Fruit fly (Drosophila melanogaster) whole organism, embryonic: ENCODE measurements around the gene Chchd3.
A peak's percentile ranks its signal among the peaks of the same experiment; 100 is the strongest.

ENCODE experiments used
- Bdp1 ChIP-seq: fragments of 200-800 bp; sonication (Bioruptor generic); optimal IDR thresholded peaks from 3 replicates; lab custom pipeline; 2016; ENCODE audit warnings: missing biosample characterization, missing genetic modification characterization
- Bgb ChIP-seq: fragments of 200-800 bp; sonication (Bioruptor generic); IDR thresholded peaks from 2 replicates; pipeline ENCODE4 v1.3.6; 2022; ENCODE audit warnings: missing biosample characterization, missing genetic modification characterization; ENCODE audit not compliant: partially characterized antibody
- Blimp-1 ChIP-seq: fragments of 200-800 bp; sonication (Bioruptor generic); optimal IDR thresholded peaks from 3 replicates; lab custom pipeline; 2018; ENCODE audit warnings: missing biosample characterization, missing genetic modification characterization, mild to moderate bottlenecking, moderate library complexity, missing genetic modification reagents
- C15 ChIP-seq: fragments of 200-800 bp; sonication (Bioruptor generic); IDR thresholded peaks from 3 replicates; pipeline ENCODE4 v1.3.6; 2022; ENCODE audit warnings: missing biosample characterization, missing genetic modification characterization
- CG10565 ChIP-seq: fragments of 200-800 bp; sonication (Bioruptor generic); optimal IDR thresholded peaks from 3 replicates; lab custom pipeline; 2016; ENCODE audit warnings: missing biosample characterization, mild to moderate bottlenecking, missing genetic modification characterization
- CG11085 ChIP-seq: fragments of 200-800 bp; sonication (Bioruptor generic); IDR thresholded peaks from 2 replicates; pipeline ENCODE4 v1.3.6; 2022; ENCODE audit warnings: missing biosample characterization, missing genetic modification characterization
- CG12071 ChIP-seq: fragments of 200-800 bp; sonication (Bioruptor generic); optimal IDR thresholded peaks from 3 replicates; lab custom pipeline; 2018; ENCODE audit warnings: missing biosample characterization, mild to moderate bottlenecking, missing genetic modification characterization
- CG12155 ChIP-seq: fragments of 200-800 bp; sonication (Bioruptor generic); optimal IDR thresholded peaks from 3 replicates; lab custom pipeline; 2016; ENCODE audit warnings: missing biosample characterization, missing genetic modification characterization
- CG12299 ChIP-seq: fragments of 200-800 bp; sonication (Bioruptor generic); optimal IDR thresholded peaks from 2 replicates; lab custom pipeline; 2018; ENCODE audit warnings: missing biosample characterization, mild to moderate bottlenecking, missing genetic modification characterization
- CG13424 ChIP-seq: fragments of 200-800 bp; sonication (Bioruptor generic); optimal IDR thresholded peaks from 2 replicates; lab custom pipeline; 2019; ENCODE audit warnings: missing biosample characterization, mild to moderate bottlenecking, missing genetic modification characterization, moderate library complexity
- CG14667 ChIP-seq: fragments of 200-800 bp; sonication (Bioruptor generic); IDR thresholded peaks from 2 replicates; pipeline ENCODE4 v1.3.6; 2022; ENCODE audit warnings: missing biosample characterization, missing genetic modification characterization
- CG14710 ChIP-seq: fragments of 200-800 bp; sonication (Bioruptor generic); optimal IDR thresholded peaks from 3 replicates; lab custom pipeline; 2019; ENCODE audit warnings: missing biosample characterization, mild to moderate bottlenecking, missing genetic modification characterization, moderate library complexity
- CG15073 ChIP-seq: fragments of 200-800 bp; sonication (Bioruptor generic); optimal IDR thresholded peaks from 2 replicates; lab custom pipeline; 2016; ENCODE audit warnings: missing biosample characterization, missing genetic modification characterization
- CG15601 ChIP-seq: fragments of 200-800 bp; sonication (Bioruptor generic); optimal IDR thresholded peaks from 3 replicates; lab custom pipeline; 2019; ENCODE audit warnings: missing biosample characterization, mild to moderate bottlenecking, missing genetic modification characterization, moderate library complexity
- CG1792 ChIP-seq: fragments of 200-800 bp; sonication (Bioruptor generic); optimal IDR thresholded peaks from 2 replicates; lab custom pipeline; 2016; ENCODE audit warnings: missing biosample characterization, missing genetic modification characterization
- CG18764 ChIP-seq: fragments of 200-800 bp; sonication (Bioruptor generic); optimal IDR thresholded peaks from 3 replicates; lab custom pipeline; 2016; ENCODE audit warnings: missing biosample characterization, missing genetic modification characterization
- CG33213 ChIP-seq: fragments of 200-800 bp; sonication (Bioruptor generic); optimal IDR thresholded peaks from 3 replicates; lab custom pipeline; 2016; ENCODE audit warnings: missing biosample characterization, missing genetic modification characterization
- CG33557 ChIP-seq: fragments of 200-800 bp; sonication (Bioruptor generic); optimal IDR thresholded peaks from 2 replicates; lab custom pipeline; 2019; ENCODE audit warnings: missing biosample characterization, mild to moderate bottlenecking, missing genetic modification characterization, moderate library complexity
- CG3847 ChIP-seq: fragments of 200-800 bp; sonication (Bioruptor generic); IDR thresholded peaks from 2 replicates; pipeline ENCODE4 v1.3.6; 2022; ENCODE audit warnings: missing biosample characterization, missing genetic modification characterization
- CG43689 ChIP-seq: fragments of 200-800 bp; sonication (Bioruptor generic); IDR thresholded peaks from 2 replicates; pipeline ENCODE4 v1.3.6; 2022; ENCODE audit warnings: missing biosample characterization, missing genetic modification characterization
- CG4424 ChIP-seq: fragments of 200-800 bp; sonication (Bioruptor generic); optimal IDR thresholded peaks from 3 replicates; lab custom pipeline; 2016; ENCODE audit warnings: missing biosample characterization, missing genetic modification characterization
- CG4820 ChIP-seq: fragments of 200-800 bp; sonication (Bioruptor generic); optimal IDR thresholded peaks from 3 replicates; lab custom pipeline; 2016; ENCODE audit warnings: missing biosample characterization, missing genetic modification characterization
- CG6813 ChIP-seq: fragments of 200-800 bp; sonication (Bioruptor generic); optimal IDR thresholded peaks from 2 replicates; lab custom pipeline; 2017; ENCODE audit warnings: missing biosample characterization, missing genetic modification characterization, mild to moderate bottlenecking, moderate library complexity, missing genetic modification reagents
- CG7745 ChIP-seq: fragments of 200-800 bp; sonication (Bioruptor generic); optimal IDR thresholded peaks from 2 replicates; lab custom pipeline; 2018; ENCODE audit warnings: missing biosample characterization, mild to moderate bottlenecking, missing genetic modification characterization, moderate library complexity
- CG9215 ChIP-seq: fragments of 200-800 bp; sonication (Bioruptor generic); IDR thresholded peaks from 2 replicates; pipeline ENCODE4 v1.3.6; 2022; ENCODE audit warnings: missing biosample characterization, missing genetic modification characterization
- CG9932 ChIP-seq: fragments of 200-800 bp; sonication (Bioruptor generic); IDR thresholded peaks from 2 replicates; pipeline ENCODE4 v1.3.6; 2022; ENCODE audit warnings: missing biosample characterization, missing genetic modification characterization
- HmgD ChIP-seq: fragments of 200-800 bp; sonication (Bioruptor generic); optimal IDR thresholded peaks from 3 replicates; lab custom pipeline; 2016; ENCODE audit warnings: missing biosample characterization, missing genetic modification characterization
- Hsf ChIP-seq: fragments of 200-800 bp; sonication (Bioruptor generic); optimal IDR thresholded peaks from 3 replicates; lab custom pipeline; 2016; ENCODE audit warnings: missing biosample characterization, missing genetic modification characterization
- Pdp1 ChIP-seq, 2 experiments: fragments of 200-800 bp; sonication (Bioruptor generic); optimal IDR thresholded peaks; 3 replicates each; lab custom pipeline; 2016; ENCODE audit warnings: missing biosample characterization in 2 of 2, missing genetic modification characterization in 2 of 2, mild to moderate bottlenecking in 1 of 2, moderate library complexity in 1 of 2
- Sry-β ChIP-seq: fragments of 200-800 bp; sonication (Bioruptor generic); optimal IDR thresholded peaks from 2 replicates; lab custom pipeline; 2018; ENCODE audit warnings: missing biosample characterization, mild to moderate bottlenecking, missing genetic modification characterization, moderate library complexity
- amos ChIP-seq: fragments of 200-800 bp; sonication (Bioruptor generic); IDR thresholded peaks from 2 replicates; pipeline ENCODE4 v1.3.6; 2022; ENCODE audit warnings: missing biosample characterization, missing genetic modification characterization; ENCODE audit not compliant: partially characterized antibody
- chm ChIP-seq: fragments of 200-800 bp; sonication (Bioruptor generic); IDR thresholded peaks from 2 replicates; pipeline ENCODE4 v1.3.6; 2022; ENCODE audit warnings: missing biosample characterization, missing genetic modification characterization
- ci ChIP-seq: fragments of 200-800 bp; sonication (Bioruptor generic); IDR thresholded peaks from 3 replicates; pipeline ENCODE4 v1.3.6; 2022; ENCODE audit warnings: missing biosample characterization, missing genetic modification characterization
- dimm ChIP-seq: fragments of 200-800 bp; sonication (Bioruptor generic); IDR thresholded peaks from 2 replicates; pipeline ENCODE4 v1.3.6; 2022; ENCODE audit warnings: missing biosample characterization, missing genetic modification characterization
- dm ChIP-seq: fragments of 200-800 bp; sonication (Bioruptor generic); optimal IDR thresholded peaks from 3 replicates; lab custom pipeline; 2016; ENCODE audit warnings: missing biosample characterization, missing genetic modification characterization
- fd102C ChIP-seq: fragments of 200-800 bp; sonication (Bioruptor generic); optimal IDR thresholded peaks from 2 replicates; lab custom pipeline; 2018; ENCODE audit warnings: missing biosample characterization, mild to moderate bottlenecking, missing genetic modification characterization, moderate library complexity
- kni ChIP-seq: fragments of 200-800 bp; sonication (Bioruptor generic); optimal IDR thresholded peaks from 3 replicates; lab custom pipeline; 2017; ENCODE audit warnings: mild to moderate bottlenecking, missing biosample characterization, missing genetic modification reagents, missing genetic modification characterization
- nau ChIP-seq: fragments of 200-800 bp; sonication (Bioruptor generic); optimal IDR thresholded peaks from 3 replicates; lab custom pipeline; 2017; ENCODE audit warnings: missing biosample characterization, mild to moderate bottlenecking, missing genetic modification characterization, missing genetic modification reagents
- oc ChIP-seq: fragments of 200-800 bp; sonication (Bioruptor generic); optimal IDR thresholded peaks from 2 replicates; lab custom pipeline; 2018; ENCODE audit warnings: missing biosample characterization, mild to moderate bottlenecking, missing genetic modification characterization, moderate library complexity
- pb ChIP-seq: fragments of 200-800 bp; sonication (Bioruptor generic); optimal IDR thresholded peaks from 3 replicates; lab custom pipeline; 2016; ENCODE audit warnings: missing biosample characterization, missing genetic modification characterization
- pfk ChIP-seq: fragments of 200-800 bp; sonication (Bioruptor generic); optimal IDR thresholded peaks from 2 replicates; lab custom pipeline; 2018; ENCODE audit warnings: missing biosample characterization, mild to moderate bottlenecking, missing genetic modification characterization, moderate library complexity
- ranshi ChIP-seq: fragments of 200-800 bp; sonication (Bioruptor generic); IDR thresholded peaks from 2 replicates; pipeline ENCODE4 v1.3.6; 2022; ENCODE audit warnings: missing biosample characterization, missing genetic modification characterization
- repo ChIP-seq: fragments of 200-800 bp; sonication (Bioruptor generic); optimal IDR thresholded peaks from 2 replicates; lab custom pipeline; 2016; ENCODE audit warnings: missing biosample characterization, missing genetic modification characterization
- sens ChIP-seq: fragments of 200-800 bp; sonication (Bioruptor generic); peaks from one replicate; lab custom pipeline; 2016; ENCODE audit warnings: missing biosample characterization, missing genetic modification characterization
- slbo ChIP-seq: fragments of 200-800 bp; sonication (Bioruptor generic); IDR thresholded peaks from 2 replicates; pipeline ENCODE4 v1.3.6; 2022; ENCODE audit warnings: missing biosample characterization, missing genetic modification characterization
- so ChIP-seq: fragments of 200-800 bp; sonication (Bioruptor generic); IDR thresholded peaks from 3 replicates; pipeline ENCODE4 v1.3.6; 2022; ENCODE audit warnings: missing biosample characterization, missing genetic modification characterization
- tll ChIP-seq, 2 experiments: fragments of 200-800 bp in 1 of 2; fragments of >200 bp in 1 of 2; sonication (Bioruptor generic) in 1 of 2; optimal IDR thresholded peaks; 2 replicates each; lab custom pipeline; 2017 to 2019; ENCODE audit warnings: missing biosample characterization in 2 of 2, missing genetic modification characterization in 2 of 2, mild to moderate bottlenecking in 1 of 2, moderate library complexity in 1 of 2
- vnd ChIP-seq: fragments of 200-800 bp; sonication (Bioruptor generic); IDR thresholded peaks from 3 replicates; pipeline ENCODE4 v1.3.6; 2022; ENCODE audit warnings: missing biosample characterization, missing genetic modification characterization; ENCODE audit not compliant: partially characterized antibody
- zen2 ChIP-seq: fragments of 200-800 bp; sonication (Bioruptor generic); IDR thresholded peaks from 3 replicates; pipeline ENCODE4 v1.3.6; 2022; ENCODE audit warnings: missing biosample characterization, missing genetic modification characterization; ENCODE audit not compliant: partially characterized antibody

Gene Chchd3

DNA sequence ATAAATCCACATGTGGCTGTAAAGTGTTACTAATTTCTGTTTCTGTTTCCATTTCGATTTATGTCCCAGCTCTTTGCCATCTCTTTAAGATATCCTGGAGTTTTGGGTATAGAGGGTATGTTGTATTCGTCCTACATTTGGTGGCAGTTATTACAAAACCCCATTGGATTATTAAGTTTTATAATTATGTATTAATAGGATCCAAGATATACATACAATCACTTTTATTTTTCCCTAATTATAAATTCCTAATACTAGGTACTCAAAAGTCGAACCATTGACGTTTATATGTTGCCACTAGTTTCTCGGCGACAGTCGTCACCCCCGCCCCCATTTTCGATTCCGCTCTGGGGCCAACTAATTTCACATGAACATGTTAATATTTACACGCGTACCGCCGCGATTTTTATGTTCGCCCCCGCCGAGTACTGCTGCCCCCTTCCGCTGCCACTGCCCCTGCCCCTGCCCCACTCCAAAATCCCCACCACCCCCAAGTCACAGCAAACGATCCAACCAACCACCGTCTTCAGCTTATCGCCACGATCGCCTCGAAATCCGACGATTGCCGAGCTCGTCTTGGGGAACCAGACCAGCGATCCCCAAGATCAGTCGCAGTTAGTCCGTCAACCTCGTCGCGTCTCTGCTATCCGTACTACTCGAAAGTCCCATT, 11.1 kb upstream of the Chchd3 start, which contains the start of gene Sox100B (continued):
- TF ChIP-seq CG7745 (no peak), slbo (GFP tag; lab: Robert Waterston, UW) (peak; percentile 57), CG9932 (GFP tag; lab: Robert Waterston, UW) (0 out of 2 replicates have a peak, but pooled peaks have one; percentile 13), CG13424 (tag; lab: Kevin White, UChicago) (peak; percentile 74), so (no peak), CG15601 (tag; lab: Kevin White, UChicago) (peak; percentile 57), vnd (no peak), CG12299 (tag; lab: Kevin White, UChicago) (no peak), dm (GFP tag; lab: Kevin White, UChicago) (no peak), CG6813 (GFP tag; lab: Kevin White, UChicago) (peak; percentile 25), CG4424 (GFP tag; lab: Kevin White, UChicago) (peak; percentile 64), nau (GFP tag; lab: Kevin White, UChicago) (no peak), CG4820 (GFP tag; lab: Kevin White, UChicago) (peak; percentile 51), CG9215 (GFP tag; lab: Robert Waterston, UW) (peak; percentile 30; the same call in 1 of the 2 replicates), fd102C (GFP tag; lab: Kevin White, UChicago) (peak; percentile 40), dimm (0 out of 2 replicates have a peak, but pooled peaks have one; percentile 10), Pdp1 (GFP tag; optimal IDR thresholded peaks at IDR 0.05; lab: Kevin White, UChicago) (peak; percentile 10 to 38), Sry-β (no peak), CG43689 (GFP tag; lab: Robert Waterston, UW) (no peak), CG18764 (peak; percentile 34), oc (tag; lab: Kevin White, UChicago) (peak; percentile 20), CG10565 (no peak), CG14667 (GFP tag; lab: Robert Waterston, UW) (no peak; the same call in 1 of the 2 replicates), C15 (GFP tag; lab: Robert Waterston, UW) (no peak), CG15073 (GFP tag; lab: Kevin White, UChicago) (no peak), repo (GFP tag; lab: Kevin White, UChicago) (no peak), sens (peak; percentile 95), kni (peak; percentile 17), zen2 (no peak), amos (no peak), chm (GFP tag; lab: Robert Waterston, UW) (0 out of 2 replicates have a peak, but pooled peaks have one; percentile 34), pb (no peak), ranshi (GFP tag; lab: Robert Waterston, UW) (peak; percentile 70; the same call in 1 of the 2 replicates), Hsf (GFP tag; lab: Kevin White, UChicago) (peak; percentile 64), CG11085 (GFP tag; lab: Robert Waterston, UW) (0 out of 2 replicates have a peak, but pooled peaks have one; percentile 37), CG3847 (0 out of 2 replicates have a peak, but pooled peaks have one; percentile 32), pfk (GFP tag; lab: Kevin White, UChicago) (no peak), tll (GFP tag; optimal IDR thresholded peaks at IDR 0.05; lab: Kevin White, UChicago) (peak in 1 of 2 experiments; percentile 25), CG12155 (GFP tag; lab: Kevin White, UChicago) (peak; percentile 37), CG33213 (GFP tag; lab: Kevin White, UChicago) (peak; percentile 20), CG1792 (GFP tag; lab: Kevin White, UChicago) (no peak), ci (GFP tag; lab: Robert Waterston, UW) (peak; percentile 74; the same call in 2 of the 3 replicates), CG14710 (tag; lab: Kevin White, UChicago) (peak; percentile 84), HmgD (GFP tag; lab: Kevin White, UChicago) (no peak), CG12071 (no peak), CG33557 (GFP tag; lab: Kevin White, UChicago) (peak; percentile 87), Bdp1 (GFP tag; lab: Kevin White, UChicago) (no peak), Bgb (GFP tag; lab: Robert Waterston, UW) (no peak), Blimp-1 (GFP tag; lab: Kevin White, UChicago) (peak; percentile 70)
